Fruit fly (Drosophila melanogaster) whole organism, adult: ENCODE results near the gene MED25.

Source experiments
- CG12768 ChIP-seq: fragments of 200-800 bp; sonication (Bioruptor generic); optimal IDR thresholded peaks from 2 replicates; lab custom pipeline; 2017; ENCODE audit warnings: missing biosample characterization, missing genetic modification characterization, mild to moderate bottlenecking, moderate library complexity, missing genetic modification reagents
- CG33017 ChIP-seq: fragments of 200-800 bp; sonication (Bioruptor generic); optimal IDR thresholded peaks from 2 replicates; lab custom pipeline; 2018; ENCODE audit warnings: missing biosample characterization, mild to moderate bottlenecking, missing genetic modification characterization, moderate library complexity
- CG5204 ChIP-seq: fragments of 200-800 bp; sonication (Bioruptor generic); optimal IDR thresholded peaks from 2 replicates; lab custom pipeline; 2016; ENCODE audit warnings: missing biosample characterization, missing genetic modification characterization
- CG7045 ChIP-seq: fragments of 200-800 bp; sonication (Bioruptor generic); optimal IDR thresholded peaks from 2 replicates; lab custom pipeline; 2017; ENCODE audit warnings: missing biosample characterization, mild to moderate bottlenecking, missing genetic modification characterization
- Hr96 ChIP-seq: fragments of 200-800 bp; sonication (Bioruptor generic); optimal IDR thresholded peaks from 2 replicates; lab custom pipeline; 2016; ENCODE audit warnings: missing biosample characterization, missing genetic modification characterization
- bab1 ChIP-seq: fragments of 200-800 bp; sonication (Bioruptor generic); optimal IDR thresholded peaks from 3 replicates; lab custom pipeline; 2019; ENCODE audit warnings: missing biosample characterization, mild to moderate bottlenecking, missing genetic modification characterization, moderate library complexity
- ovo ChIP-seq: fragments of 200-800 bp; sonication (Bioruptor generic); optimal IDR thresholded peaks from 2 replicates; lab custom pipeline; 2016; ENCODE audit warnings: missing biosample characterization, missing genetic modification characterization
- tj ChIP-seq: fragments of 200-800 bp; sonication (Bioruptor generic); optimal IDR thresholded peaks from 3 replicates; lab custom pipeline; 2017; ENCODE audit warnings: missing biosample characterization, mild to moderate bottlenecking, missing genetic modification characterization, moderate library complexity

dm6 chr3R:20010942-20011341 lies 2.2 kb downstream of the MED25 start:
- TF ChIP-seq tj (GFP tag; lab: Kevin White, UChicago) (no peak), CG12768 (GFP tag; lab: Kevin White, UChicago) (no peak), bab1 (GFP tag; lab: Kevin White, UChicago) (no peak), CG33017 (tag; lab: Kevin White, UChicago) (no peak), CG5204 (GFP tag; lab: Kevin White, UChicago) (no peak), CG7045 (no peak), ovo (GFP tag; lab: Kevin White, UChicago) (no peak), Hr96 (no peak)
